Worm (Caenorhabditis elegans): ENCODE measurements around the gene F40F8.12.

F40F8.12 gene

ce11 chrII:11157660-11158059 is 28.0 kb downstream of the F40F8.12 start:
- peak; percentile 70 for TF ChIP-seq unc-120 (tag; optimal IDR thresholded peaks at IDR 0.05; ENCODE audit: poor library complexity, severe bottlenecking)
- no peak for TF ChIP-seq sem-2 (GFP tag; optimal IDR thresholded peaks at IDR 0.05)
- TF ChIP-seq hlh-1 (tag; optimal IDR thresholded peaks at IDR 0.05), result no peak
- peak; percentile 61 for TF ChIP-seq ham-2 (GFP tag; optimal IDR thresholded peaks at IDR 0.05)
- no peak for TF ChIP-seq nhr-76 (tag; optimal IDR thresholded peaks at IDR 0.05)
- TF ChIP-seq elt-3 (tag; optimal IDR thresholded peaks at IDR 0.05), result no peak
- TF ChIP-seq drap-1 (GFP tag; optimal IDR thresholded peaks at IDR 0.05), result peak; percentile 60
- TF ChIP-seq mls-2 (tag; optimal IDR thresholded peaks at IDR 0.05), result peak; percentile 52
- TF ChIP-seq cnd-1 (tag; optimal IDR thresholded peaks at IDR 0.05), result peak; percentile 13
- peak; percentile 47 for TF ChIP-seq M03D4.4 (tag; optimal IDR thresholded peaks at IDR 0.05)
- no peak for TF ChIP-seq ceh-43 (GFP tag; optimal IDR thresholded peaks at IDR 0.05)
- TF ChIP-seq bed-3 (GFP tag; optimal IDR thresholded peaks at IDR 0.05), result peak; percentile 52
- TF ChIP-seq nhr-28 (tag; optimal IDR thresholded peaks at IDR 0.05), result no peak
- peak; percentile 71 for TF ChIP-seq sptf-1 (tag; optimal IDR thresholded peaks at IDR 0.05)
- TF ChIP-seq mep-1 (tag; optimal IDR thresholded peaks at IDR 0.05), result no peak

- TF ChIP-seq nhr-2 (tag; optimal IDR thresholded peaks at IDR 0.05) (no peak), lsy-2 (tag; optimal IDR thresholded peaks at IDR 0.05) (no peak), M03D4.4 (tag; optimal IDR thresholded peaks at IDR 0.05) (no peak), ceh-83 (GFP tag; optimal IDR thresholded peaks at IDR 0.05) (no peak), mab-5 (tag; optimal IDR thresholded peaks at IDR 0.05) (no peak), ztf-11 (tag; optimal IDR thresholded peaks at IDR 0.05) (no peak), ham-2 (GFP tag; optimal IDR thresholded peaks at IDR 0.05) (no peak), nhr-76 (tag; optimal IDR thresholded peaks at IDR 0.05) (no peak), unc-62 (GFP tag; optimal IDR thresholded peaks at IDR 0.05) (no peak), bed-3 (GFP tag; optimal IDR thresholded peaks at IDR 0.05) (no peak), drap-1 (GFP tag; optimal IDR thresholded peaks at IDR 0.05) (no peak), mls-2 (tag; optimal IDR thresholded peaks at IDR 0.05) (no peak), hlh-1 (tag; optimal IDR thresholded peaks at IDR 0.05) (no peak), cnd-1 (tag; optimal IDR thresholded peaks at IDR 0.05) (no peak), tbx-8 (GFP tag; optimal IDR thresholded peaks at IDR 0.05) (no peak), unc-39 (tag; optimal IDR thresholded peaks at IDR 0.05) (no peak)
Observed at ce11 chrII:11161675-11162074, 32.1 kb downstream of the F40F8.12 start.

ce11 chrII:11162390-11162789 is 32.8 kb downstream of the F40F8.12 start, which contains the start of gene ptr-13:
ptr-13 (minus strand) TSS chrII:11162481.
- TF ChIP-seq blmp-1 (tag; optimal IDR thresholded peaks at IDR 0.05) (no peak), ceh-83 (GFP tag; optimal IDR thresholded peaks at IDR 0.05) (no peak), cnd-1 (tag; optimal IDR thresholded peaks at IDR 0.05) (no peak), sptf-1 (tag; optimal IDR thresholded peaks at IDR 0.05) (no peak), tbx-8 (GFP tag; optimal IDR thresholded peaks at IDR 0.05) (no peak), bed-3 (GFP tag; optimal IDR thresholded peaks at IDR 0.05) (no peak), nhr-237 (tag; optimal IDR thresholded peaks at IDR 0.05) (no peak), nhr-28 (tag; optimal IDR thresholded peaks at IDR 0.05) (no peak), elt-1 (tag; optimal IDR thresholded peaks at IDR 0.05; ENCODE audit: borderline replicate concordance, insufficient read depth) (no peak), hlh-1 (tag; optimal IDR thresholded peaks at IDR 0.05) (no peak), mep-1 (tag; optimal IDR thresholded peaks at IDR 0.05) (no peak), unc-62 (GFP tag; optimal IDR thresholded peaks at IDR 0.05) (no peak), flh-1 (GFP tag; optimal IDR thresholded peaks at IDR 0.05) (no peak)

ce11 chrII:11163291-11163690 is 33.7 kb downstream of the F40F8.12 start:
- TF ChIP-seq lsy-2 (tag; optimal IDR thresholded peaks at IDR 0.05) (no peak), nhr-2 (tag; optimal IDR thresholded peaks at IDR 0.05) (no peak), drap-1 (GFP tag; optimal IDR thresholded peaks at IDR 0.05) (no peak)

ce11 chrII:11166414-11166813 is 36.8 kb downstream of the F40F8.12 start:
- TF ChIP-seq sptf-1 (tag; optimal IDR thresholded peaks at IDR 0.05), result peak; percentile 10
- TF ChIP-seq unc-39 (tag; optimal IDR thresholded peaks at IDR 0.05), result no peak
- peak; percentile 48 for TF ChIP-seq ces-1 (GFP tag; optimal IDR thresholded peaks at IDR 0.05)

- TF ChIP-seq ham-2 (GFP tag; optimal IDR thresholded peaks at IDR 0.05) (no peak), hlh-1 (tag; optimal IDR thresholded peaks at IDR 0.05) (no peak), nhr-2 (tag; optimal IDR thresholded peaks at IDR 0.05) (no peak), flh-1 (GFP tag; optimal IDR thresholded peaks at IDR 0.05) (no peak), nhr-76 (tag; optimal IDR thresholded peaks at IDR 0.05) (no peak), drap-1 (GFP tag; optimal IDR thresholded peaks at IDR 0.05) (no peak), elt-1 (tag; optimal IDR thresholded peaks at IDR 0.05; ENCODE audit: borderline replicate concordance, insufficient read depth) (no peak), mls-2 (tag; optimal IDR thresholded peaks at IDR 0.05) (no peak)
Observed at ce11 chrII:11167039-11167438, 37.4 kb downstream of the F40F8.12 start.

Measured in whole organism, mixed stage, embryonic.